Worm (Caenorhabditis elegans): ENCODE data around the gene elof-1.

DNA sequence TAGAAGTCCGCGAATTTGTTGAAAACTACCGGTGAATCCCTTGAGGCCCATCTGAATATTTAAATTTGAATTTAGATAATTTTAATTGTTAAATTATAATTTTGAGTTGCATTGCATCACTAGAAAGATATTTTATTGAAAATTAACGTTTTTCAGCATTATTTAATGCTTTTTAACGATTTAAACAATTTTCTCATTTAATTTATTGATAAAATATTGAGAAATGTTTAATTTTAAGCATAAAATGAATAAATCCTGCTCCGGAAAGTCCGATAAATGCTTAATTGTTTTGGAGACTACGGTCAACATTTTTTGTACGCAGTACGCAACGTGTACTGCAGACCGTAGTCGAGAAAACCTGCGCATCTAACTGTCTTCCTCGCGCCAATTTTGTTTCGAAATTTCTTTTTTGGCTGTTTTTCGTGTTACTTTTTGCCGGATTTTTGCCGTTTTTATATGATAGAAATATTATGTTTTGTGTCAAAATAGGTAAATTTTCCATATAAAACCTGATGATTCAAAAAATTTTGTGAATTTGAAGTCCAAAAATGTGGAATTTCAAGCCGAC, at the start of gene elof-1, which contains the start of the genes Y54G11A.17 and lin-7:
- TF ChIP-seq zfp-3 (GFP tag; conservative IDR thresholded peaks at IDR 0.05) (no peak), nhr-28 (tag; optimal IDR thresholded peaks at IDR 0.05) (peak; percentile 60), ztf-11 (tag; optimal IDR thresholded peaks at IDR 0.05) (no peak)

Data from whole organism, L4 larva.